Worm (Caenorhabditis elegans): ENCODE results near the gene vav-1.
A peak's percentile ranks its signal among the peaks of the same experiment; 100 is the strongest.

vav-1 gene

ce11 chrX:9266512-9266911, 34.6 kb upstream of the vav-1 start (continued):
- TF ChIP-seq lin-15B (tag; optimal IDR thresholded peaks at IDR 0.05) = no peak
- TF ChIP-seq lin-39 (tag; optimal IDR thresholded peaks at IDR 0.05) = no peak
- TF ChIP-seq ctbp-1 (GFP tag; IDR thresholded peaks at IDR 0.05) = no peak
- TF ChIP-seq ces-1 (GFP tag; optimal IDR thresholded peaks at IDR 0.05) = no peak
- no peak for TF ChIP-seq madf-9 (GFP tag; conservative IDR thresholded peaks at IDR 0.05)
- 0 out of 2 replicates have a peak, but pooled peaks have one; percentile 6 for TF ChIP-seq php-3 (GFP tag; IDR thresholded peaks at IDR 0.05)
- no peak for TF ChIP-seq daf-8 (GFP tag; IDR thresholded peaks at IDR 0.05)
- no peak for TF ChIP-seq ceh-44 (GFP tag; IDR thresholded peaks at IDR 0.05)
- TF ChIP-seq ztf-7 (tag; optimal IDR thresholded peaks at IDR 0.05) = no peak
- no peak for TF ChIP-seq T20F7.1 (GFP tag; optimal IDR thresholded peaks at IDR 0.05)
- no peak for TF ChIP-seq daf-16 (GFP tag; optimal IDR thresholded peaks at IDR 0.05)
- peak; percentile 37 for TF ChIP-seq daf-16 (tag; optimal IDR thresholded peaks at IDR 0.05)
- no peak for TF ChIP-seq daf-12 (tag; optimal IDR thresholded peaks at IDR 0.05)
- TF ChIP-seq zip-2 (tag; optimal IDR thresholded peaks at IDR 0.05) = no peak
- TF ChIP-seq zfp-2 (tag; optimal IDR thresholded peaks at IDR 0.05) = no peak
- TF ChIP-seq ama-1 (optimal IDR thresholded peaks at IDR 0.05) = no peak
- TF ChIP-seq ceh-32 (tag; optimal IDR thresholded peaks at IDR 0.05; ENCODE audit: poor library complexity) = no peak
- peak; percentile 0 for TF ChIP-seq hlh-30 (tag; optimal IDR thresholded peaks at IDR 0.05; ENCODE audit: insufficient read depth)
- no peak for TF ChIP-seq mdl-1 (tag; optimal IDR thresholded peaks at IDR 0.05)
- no peak for TF ChIP-seq unc-39 (tag; optimal IDR thresholded peaks at IDR 0.05)
- no peak for TF ChIP-seq nhr-102 (tag; optimal IDR thresholded peaks at IDR 0.05)
- TF ChIP-seq mxl-2 (GFP tag; conservative IDR thresholded peaks at IDR 0.05) = no peak
- TF ChIP-seq jun-1 (tag; optimal IDR thresholded peaks at IDR 0.05) = no peak
- no peak for TF ChIP-seq ztf-11 (tag; optimal IDR thresholded peaks at IDR 0.05)
- no peak for TF ChIP-seq ceh-82 (tag; optimal IDR thresholded peaks at IDR 0.05)
- TF ChIP-seq duxl-1 (tag; optimal IDR thresholded peaks at IDR 0.05; ENCODE audit: poor library complexity) = no peak
- TF ChIP-seq lim-7 (GFP tag; IDR thresholded peaks at IDR 0.05) = no peak
- no peak for TF ChIP-seq egl-27 (tag; optimal IDR thresholded peaks at IDR 0.05)
- peak; percentile 18 for TF ChIP-seq nhr-28 (tag; optimal IDR thresholded peaks at IDR 0.05)
- no peak for TF ChIP-seq hmg-1.1 (GFP tag; IDR thresholded peaks at IDR 0.05)
- TF ChIP-seq mep-1 (tag; optimal IDR thresholded peaks at IDR 0.05) = no peak
- no peak for TF ChIP-seq vab-7 (GFP tag; IDR thresholded peaks at IDR 0.05)
- no peak for TF ChIP-seq F49E8.2 (tag; optimal IDR thresholded peaks at IDR 0.05; ENCODE audit: borderline replicate concordance)
- TF ChIP-seq Y75B8A.6 (GFP tag; IDR thresholded peaks at IDR 0.05) = no peak
- TF ChIP-seq F37D6.2 (tag; optimal IDR thresholded peaks at IDR 0.05) = no peak
- TF ChIP-seq daf-19 (GFP tag; conservative IDR thresholded peaks at IDR 0.05) = no peak
- TF ChIP-seq lsy-2 (tag; optimal IDR thresholded peaks at IDR 0.05) = no peak
- TF ChIP-seq pqm-1 (tag; optimal IDR thresholded peaks at IDR 0.05) = peak; percentile 14
- TF ChIP-seq dmd-6 (GFP tag; IDR thresholded peaks at IDR 0.05) = peak; percentile 73
- TF ChIP-seq ceh-20 (GFP tag; IDR thresholded peaks at IDR 0.05) = no peak
- no peak for TF ChIP-seq Y105C5A.15 (GFP tag; IDR thresholded peaks at IDR 0.05)

ce11 chrX:9264636-9265035, 32.7 kb upstream of the vav-1 start:
- no peak for TF ChIP-seq fkh-10 (GFP tag; optimal IDR thresholded peaks at IDR 0.05)
- TF ChIP-seq ZK546.5 (tag; optimal IDR thresholded peaks at IDR 0.05) = no peak
- TF ChIP-seq nhr-102 (tag; optimal IDR thresholded peaks at IDR 0.05) = peak; percentile 61
- no peak for TF ChIP-seq dpl-1 (GFP tag; optimal IDR thresholded peaks at IDR 0.05)
- TF ChIP-seq F44E2.7 (GFP tag; IDR thresholded peaks at IDR 0.05) = no peak
- TF ChIP-seq arid-1 (GFP tag; conservative IDR thresholded peaks at IDR 0.05) = no peak
- peak; percentile 57 for TF ChIP-seq mep-1 (tag; optimal IDR thresholded peaks at IDR 0.05)
- no peak for TF ChIP-seq F49E8.2 (tag; optimal IDR thresholded peaks at IDR 0.05; ENCODE audit: borderline replicate concordance)
- TF ChIP-seq hlh-11 (tag; optimal IDR thresholded peaks at IDR 0.05) = peak; percentile 94
- 0 out of 2 replicates have a peak, but pooled peaks have one; percentile 25 for TF ChIP-seq mxl-2 (GFP tag; conservative IDR thresholded peaks at IDR 0.05)
- no peak for TF ChIP-seq ztf-7 (tag; optimal IDR thresholded peaks at IDR 0.05)
- TF ChIP-seq saeg-2 (GFP tag; IDR thresholded peaks at IDR 0.05) = 0 out of 2 replicates have a peak, but pooled peaks have one; percentile 20
- TF ChIP-seq ztf-11 (tag; optimal IDR thresholded peaks at IDR 0.05) = no peak
- TF ChIP-seq zip-2 (tag; optimal IDR thresholded peaks at IDR 0.05) = peak; percentile 16
- TF ChIP-seq R02D3.7 (tag; optimal IDR thresholded peaks at IDR 0.05) = no peak
- 0 out of 2 replicates have a peak, but pooled peaks have one; percentile 31 for TF ChIP-seq T26A8.4 (GFP tag; IDR thresholded peaks at IDR 0.05)
- no peak for TF ChIP-seq aly-2 (tag; optimal IDR thresholded peaks at IDR 0.05)
- TF ChIP-seq mxl-3 (GFP tag; optimal IDR thresholded peaks at IDR 0.05) = no peak
- no peak for TF ChIP-seq daf-8 (GFP tag; IDR thresholded peaks at IDR 0.05)
- no peak for TF ChIP-seq nhr-111 (GFP tag; optimal IDR thresholded peaks at IDR 0.05)
- no peak for TF ChIP-seq ctbp-1 (GFP tag; IDR thresholded peaks at IDR 0.05)
